Worm (Caenorhabditis elegans): ENCODE measurements around the gene F11A5.16.
A peak's percentile ranks its signal among the peaks of the same experiment; 100 is the strongest.

F11A5.16 gene

DNA sequence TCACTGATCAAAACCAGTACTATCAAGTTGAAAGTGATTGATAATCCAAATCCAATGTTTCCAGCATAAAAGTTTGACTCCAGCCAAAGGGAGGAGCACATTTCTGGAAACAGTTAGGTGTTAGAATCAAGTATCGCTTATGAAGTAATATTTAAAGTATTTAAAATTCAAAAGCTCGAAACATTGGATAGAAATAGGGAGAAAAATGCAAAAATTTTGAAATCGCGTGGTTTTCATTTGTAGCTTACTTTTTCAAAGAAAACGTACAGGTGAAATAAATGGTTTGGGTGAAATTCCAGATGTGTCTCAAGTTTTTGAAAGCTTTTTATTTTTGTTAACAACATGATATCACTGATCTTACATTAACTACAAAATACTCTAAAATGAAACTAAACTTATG, 41.7 kb upstream of the F11A5.16 start, which contains the start of gene str-111:
str-111 (minus strand) TSS at position 101 of the 400 bp plus-strand sequence.
- TF ChIP-seq ama-1 (optimal IDR thresholded peaks at IDR 0.05) (no peak), hlh-4 (tag; optimal IDR thresholded peaks at IDR 0.05) (peak; percentile 65), ceh-88 (GFP tag; IDR thresholded peaks at IDR 0.05) (no peak), nhr-19 (GFP tag; conservative IDR thresholded peaks at IDR 0.05) (no peak), ztf-11 (tag; optimal IDR thresholded peaks at IDR 0.05) (no peak), mdl-1 (tag; optimal IDR thresholded peaks at IDR 0.05) (no peak), lin-39 (tag; optimal IDR thresholded peaks at IDR 0.05) (no peak)

DNA sequence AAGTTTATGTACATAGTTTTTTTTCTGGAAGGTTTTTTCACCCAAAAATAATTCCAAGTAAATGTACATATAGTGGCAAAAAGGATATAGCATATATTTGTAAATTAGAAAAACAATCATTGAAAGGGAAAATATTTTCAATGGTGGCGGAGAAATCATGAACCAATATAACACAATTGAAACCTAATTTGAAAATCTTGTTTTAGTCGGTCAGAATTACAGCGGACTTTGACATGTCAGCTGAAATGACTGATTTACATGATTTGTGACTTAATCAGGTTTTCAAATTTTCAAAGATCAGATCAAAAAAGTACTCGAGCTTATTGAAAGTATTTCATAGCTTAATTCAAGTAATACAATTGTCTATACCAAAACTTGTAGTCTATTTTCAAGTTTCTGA, 39.0 kb upstream of the F11A5.16 start, which contains the start of gene K05D4.9:
K05D4.9 (minus strand) TSS at position 101 of the 400 bp plus-strand sequence.
- TF ChIP-seq fos-1 (tag; optimal IDR thresholded peaks at IDR 0.05) (no peak), fkh-8 (tag; optimal IDR thresholded peaks at IDR 0.05) (peak; percentile 18)

DNA sequence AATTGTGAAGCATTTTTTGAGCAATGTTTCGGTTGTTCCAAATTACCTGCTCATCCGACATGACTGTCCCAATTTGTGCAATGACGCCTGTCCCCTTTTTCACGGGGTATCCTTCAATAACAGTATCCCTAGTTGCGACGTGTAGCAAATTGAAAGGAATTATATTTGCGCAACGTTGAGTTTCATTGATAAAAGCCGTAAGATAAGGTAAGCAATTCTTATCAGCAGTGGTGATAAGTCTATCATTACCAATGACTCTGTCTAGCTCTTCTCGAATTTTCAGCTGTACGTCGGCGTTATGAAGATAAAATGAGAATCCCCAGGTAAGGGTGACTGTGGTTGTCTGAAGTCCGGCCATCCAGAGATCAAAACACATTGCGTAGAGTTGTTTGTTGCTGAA, 36.6 kb upstream of the F11A5.16 start:
- peak; percentile 16 for TF ChIP-seq pqm-1 (tag; optimal IDR thresholded peaks at IDR 0.05)
- no peak for TF ChIP-seq nhr-90 (tag; optimal IDR thresholded peaks at IDR 0.05; ENCODE audit: poor library complexity)
- no peak for TF ChIP-seq hlh-17 (GFP tag; optimal IDR thresholded peaks at IDR 0.05; ENCODE audit: borderline replicate concordance)
- peak; percentile 57 for TF ChIP-seq elt-2 (tag; optimal IDR thresholded peaks at IDR 0.05)
- TF ChIP-seq nhr-85 (tag): peak; percentile 14

DNA sequence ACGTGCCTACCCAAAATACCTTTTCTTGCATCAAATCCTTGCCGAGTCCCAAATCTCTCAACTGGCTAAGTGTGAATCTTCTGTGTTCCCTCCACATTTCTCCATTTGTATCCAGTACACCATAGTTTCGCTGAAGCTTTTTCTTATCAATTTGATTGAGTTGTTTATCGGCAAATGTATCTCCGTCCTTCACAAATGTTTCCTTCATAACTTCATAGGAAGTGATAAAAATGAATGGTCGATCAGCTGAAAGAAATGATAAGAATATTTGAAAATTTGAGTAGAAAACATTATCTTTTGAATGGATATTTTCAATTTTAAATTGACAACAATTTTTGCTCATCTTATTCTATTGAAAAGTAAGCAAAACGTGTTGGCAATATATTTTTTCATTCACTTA, 35.5 kb upstream of the F11A5.16 start:
- TF ChIP-seq elt-2 (tag; optimal IDR thresholded peaks at IDR 0.05): peak; percentile 79
- no peak for TF ChIP-seq nhr-20 (tag; optimal IDR thresholded peaks at IDR 0.05)
- no peak for TF ChIP-seq hlh-4 (tag; optimal IDR thresholded peaks at IDR 0.05)
- TF ChIP-seq fkh-4 (tag; optimal IDR thresholded peaks at IDR 0.05; ENCODE audit: borderline replicate concordance): no peak
- TF ChIP-seq lin-35 (GFP tag; optimal IDR thresholded peaks at IDR 0.05): no peak
- no peak for TF ChIP-seq Y116A8C.19 (tag; optimal IDR thresholded peaks at IDR 0.05; ENCODE audit: borderline replicate concordance)
- no peak for TF ChIP-seq nhr-76 (tag; optimal IDR thresholded peaks at IDR 0.05)
- no peak for TF ChIP-seq mdl-1 (tag; optimal IDR thresholded peaks at IDR 0.05)
- peak; percentile 74 for TF ChIP-seq pqm-1 (tag; optimal IDR thresholded peaks at IDR 0.05)

DNA sequence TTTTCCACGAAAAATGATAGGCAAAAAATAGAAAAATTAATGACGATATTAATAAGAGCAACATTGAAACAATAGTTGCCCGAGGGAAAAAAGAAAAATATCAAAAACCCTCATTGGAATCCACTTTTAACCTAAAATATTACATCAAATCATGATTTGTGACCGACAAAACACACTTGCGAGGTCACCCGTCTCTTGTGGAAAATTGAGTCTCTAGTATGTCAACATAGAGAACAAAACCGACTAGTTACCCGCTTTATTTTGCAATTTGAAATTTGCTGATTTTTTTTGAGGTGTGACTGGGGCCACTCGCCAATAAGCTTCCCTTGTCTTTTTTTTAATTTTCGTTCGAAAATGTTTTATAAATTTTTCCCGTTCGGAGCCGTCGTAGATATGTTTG, 35.0 kb upstream of the F11A5.16 start, which contains the start of gene cyp-33D1:
cyp-33D1 (minus strand) TSS at position 101 of the 400 bp plus-strand sequence.
- TF ChIP-seq aha-1 (tag; optimal IDR thresholded peaks at IDR 0.05): no peak
- no peak for TF ChIP-seq nhr-20 (tag; optimal IDR thresholded peaks at IDR 0.05)
- TF ChIP-seq lin-35 (GFP tag; optimal IDR thresholded peaks at IDR 0.05): no peak
- TF ChIP-seq vab-15 (tag; optimal IDR thresholded peaks at IDR 0.05): no peak
- TF ChIP-seq ceh-63 (GFP tag; optimal IDR thresholded peaks at IDR 0.05): no peak
- no peak for TF ChIP-seq swsn-7 (tag; optimal IDR thresholded peaks at IDR 0.05)
- TF ChIP-seq zip-4 (GFP tag; optimal IDR thresholded peaks at IDR 0.05): no peak
- TF ChIP-seq nhr-77 (tag; optimal IDR thresholded peaks at IDR 0.05): no peak
- no peak for TF ChIP-seq lin-14 (GFP tag; optimal IDR thresholded peaks at IDR 0.05)
- no peak for TF ChIP-seq nhr-19 (GFP tag; conservative IDR thresholded peaks at IDR 0.05)

DNA sequence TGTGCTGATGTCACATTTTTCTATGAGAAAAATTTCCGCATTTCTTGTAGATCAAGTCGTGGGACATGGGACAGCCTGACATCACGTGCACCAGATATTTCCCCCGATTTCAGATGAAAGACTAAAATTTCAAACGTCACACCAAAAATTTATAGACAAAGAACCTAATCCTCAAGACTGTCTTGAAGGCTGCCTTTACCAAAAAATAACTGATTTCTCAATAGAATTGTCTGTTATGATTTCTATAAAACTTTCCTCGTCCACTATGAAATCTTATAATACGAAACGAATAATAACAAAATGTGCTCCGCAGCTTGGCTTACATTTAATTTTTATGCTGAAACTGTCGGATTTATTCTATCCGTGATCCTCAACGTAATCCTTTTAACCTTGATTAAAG, 30.4 kb upstream of the F11A5.16 start, which contains the start of gene str-106:
str-106 (plus strand) TSS at position 301 of the 400 bp plus-strand sequence.
- TF ChIP-seq aha-1 (tag; optimal IDR thresholded peaks at IDR 0.05) (no peak), sptf-1 (tag; optimal IDR thresholded peaks at IDR 0.05) (no peak), mep-1 (tag; optimal IDR thresholded peaks at IDR 0.05) (no peak), C16A3.4 (tag; optimal IDR thresholded peaks at IDR 0.05) (no peak), lin-39 (tag; optimal IDR thresholded peaks at IDR 0.05) (no peak)

DNA sequence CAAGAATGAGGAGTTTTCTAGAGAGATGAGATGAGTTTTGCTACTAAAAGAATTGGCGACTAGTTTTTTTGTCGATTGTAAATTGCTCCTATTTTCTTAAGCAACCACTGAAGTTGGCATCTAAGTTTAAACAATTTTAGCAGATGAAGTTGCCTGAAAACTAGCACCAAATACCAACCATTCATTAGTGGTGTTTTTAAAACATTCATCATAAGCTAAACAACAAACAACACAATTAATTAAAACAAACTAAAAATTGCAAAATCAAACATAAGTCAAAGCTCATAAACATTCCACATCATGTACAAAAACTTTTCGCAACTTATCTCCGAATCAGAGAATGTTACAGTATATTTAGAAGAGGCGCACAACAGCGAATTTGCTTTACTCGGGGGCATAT, 28.6 kb upstream of the F11A5.16 start, which contains the start of gene srz-13:
srz-13 (plus strand) TSS at position 301 of the 400 bp plus-strand sequence.
- TF ChIP-seq lin-15B (tag; optimal IDR thresholded peaks at IDR 0.05): no peak
- TF ChIP-seq zag-1 (tag; optimal IDR thresholded peaks at IDR 0.05): no peak
- TF ChIP-seq nhr-71 (tag; optimal IDR thresholded peaks at IDR 0.05): no peak
- no peak for TF ChIP-seq aly-2 (tag; optimal IDR thresholded peaks at IDR 0.05)
- TF ChIP-seq grh-1 (GFP tag; IDR thresholded peaks at IDR 0.05): no peak
- no peak for TF ChIP-seq skn-1 (tag; optimal IDR thresholded peaks at IDR 0.05)
- no peak for TF ChIP-seq elt-2 (tag; optimal IDR thresholded peaks at IDR 0.05)
- no peak for TF ChIP-seq hlh-17 (GFP tag; optimal IDR thresholded peaks at IDR 0.05; ENCODE audit: borderline replicate concordance)
- no peak for TF ChIP-seq jun-1 (tag; optimal IDR thresholded peaks at IDR 0.05)
- TF ChIP-seq nhr-47 (tag; optimal IDR thresholded peaks at IDR 0.05): no peak
- TF ChIP-seq sup-37 (GFP tag; optimal IDR thresholded peaks at IDR 0.05): no peak
- TF ChIP-seq unc-130 (tag; optimal IDR thresholded peaks at IDR 0.05): no peak
- TF ChIP-seq ces-1 (GFP tag; optimal IDR thresholded peaks at IDR 0.05): no peak
- TF ChIP-seq ceh-90 (tag; optimal IDR thresholded peaks at IDR 0.05): no peak
